Fruit fly (Drosophila melanogaster) whole organism, embryonic: ENCODE data around the gene CG31817.

ENCODE experiments used
- BtbVII ChIP-seq: fragments of 200-800 bp; sonication (Bioruptor generic); optimal IDR thresholded peaks from 3 replicates; lab custom pipeline; 2017; ENCODE audit warnings: missing biosample characterization, mild to moderate bottlenecking, missing genetic modification characterization
- CG1024 ChIP-seq: fragments of 200-800 bp; sonication (Bioruptor generic); IDR thresholded peaks from 2 replicates; pipeline ENCODE4 v1.3.6; 2022; ENCODE audit warnings: missing biosample characterization, missing genetic modification characterization
- CG10565 ChIP-seq: fragments of 200-800 bp; sonication (Bioruptor generic); optimal IDR thresholded peaks from 3 replicates; lab custom pipeline; 2016; ENCODE audit warnings: missing biosample characterization, mild to moderate bottlenecking, missing genetic modification characterization
- CG11696 ChIP-seq: fragments of 200-800 bp; sonication (Bioruptor generic); IDR thresholded peaks from 2 replicates; pipeline ENCODE4 v1.3.6; 2022; ENCODE audit warnings: missing biosample characterization, missing genetic modification characterization
- CG13624 ChIP-seq: fragments of 200-800 bp; sonication (Bioruptor generic); optimal IDR thresholded peaks from 2 replicates; lab custom pipeline; 2016; ENCODE audit warnings: missing biosample characterization, missing genetic modification characterization
- CG13775 ChIP-seq: fragments of 200-800 bp; sonication (Bioruptor generic); optimal IDR thresholded peaks from 3 replicates; lab custom pipeline; 2017; ENCODE audit warnings: missing biosample characterization, mild to moderate bottlenecking, missing genetic modification characterization
- CG14441 ChIP-seq: fragments of 200-800 bp; sonication (Bioruptor generic); IDR thresholded peaks from 2 replicates; pipeline ENCODE4 v1.3.6; 2022; ENCODE audit warnings: missing biosample characterization, missing genetic modification characterization
- CG15601 ChIP-seq: fragments of 200-800 bp; sonication (Bioruptor generic); optimal IDR thresholded peaks from 3 replicates; lab custom pipeline; 2019; ENCODE audit warnings: missing biosample characterization, mild to moderate bottlenecking, missing genetic modification characterization, moderate library complexity
- CG17359 ChIP-seq: fragments of 200-800 bp; sonication (Bioruptor generic); optimal IDR thresholded peaks from 3 replicates; lab custom pipeline; 2018; ENCODE audit warnings: missing biosample characterization, mild to moderate bottlenecking, missing genetic modification characterization, moderate library complexity
- CG17612 ChIP-seq: fragments of 200-800 bp; sonication (Bioruptor generic); IDR thresholded peaks from 2 replicates; pipeline ENCODE4 v1.3.6; 2022; ENCODE audit warnings: missing biosample characterization, missing genetic modification characterization
- CG33557 ChIP-seq: fragments of 200-800 bp; sonication (Bioruptor generic); optimal IDR thresholded peaks from 2 replicates; lab custom pipeline; 2019; ENCODE audit warnings: missing biosample characterization, mild to moderate bottlenecking, missing genetic modification characterization, moderate library complexity
- CG3838 ChIP-seq: fragments of 200-800 bp; sonication (Bioruptor generic); optimal IDR thresholded peaks from 3 replicates; lab custom pipeline; 2016; ENCODE audit warnings: missing biosample characterization, missing genetic modification characterization
- CG42726 ChIP-seq: fragments of 200-800 bp; sonication (Bioruptor generic); IDR thresholded peaks from 2 replicates; pipeline ENCODE4 v1.3.6; 2022; ENCODE audit warnings: missing biosample characterization, missing genetic modification characterization; ENCODE audit not compliant: partially characterized antibody
- CG4282 ChIP-seq: fragments of 200-800 bp; sonication (Bioruptor generic); optimal IDR thresholded peaks from 2 replicates; lab custom pipeline; 2016; ENCODE audit warnings: missing biosample characterization, missing genetic modification characterization
- CG4617 ChIP-seq: fragments of 200-800 bp; sonication (Bioruptor generic); optimal IDR thresholded peaks from 3 replicates; lab custom pipeline; 2016; ENCODE audit warnings: missing biosample characterization, missing genetic modification characterization, borderline replicate concordance
- CG6813 ChIP-seq: fragments of 200-800 bp; sonication (Bioruptor generic); optimal IDR thresholded peaks from 2 replicates; lab custom pipeline; 2017; ENCODE audit warnings: missing biosample characterization, missing genetic modification characterization, mild to moderate bottlenecking, moderate library complexity, missing genetic modification reagents
- CG7745 ChIP-seq: fragments of 200-800 bp; sonication (Bioruptor generic); optimal IDR thresholded peaks from 2 replicates; lab custom pipeline; 2018; ENCODE audit warnings: missing biosample characterization, mild to moderate bottlenecking, missing genetic modification characterization, moderate library complexity
- CG7987 ChIP-seq: fragments of 200-800 bp; sonication (Bioruptor generic); optimal IDR thresholded peaks from 2 replicates; lab custom pipeline; 2018; ENCODE audit warnings: missing biosample characterization, mild to moderate bottlenecking, missing genetic modification characterization, moderate library complexity
- CG8944 ChIP-seq: fragments of 200-800 bp; sonication (Bioruptor generic); optimal IDR thresholded peaks from 3 replicates; lab custom pipeline; 2016; ENCODE audit warnings: missing biosample characterization, missing genetic modification characterization
- Drgx ChIP-seq: fragments of 200-800 bp; sonication (Bioruptor generic); IDR thresholded peaks from 2 replicates; pipeline ENCODE4 v1.3.6; 2022; ENCODE audit warnings: missing biosample characterization, missing genetic modification characterization
- Ets65A ChIP-seq: fragments of 200-800 bp; sonication (Bioruptor generic); peaks from one replicate; lab custom pipeline; 2016; ENCODE audit warnings: missing biosample characterization, missing genetic modification characterization
- Fer2 ChIP-seq: fragments of 200-800 bp; sonication (Bioruptor generic); optimal IDR thresholded peaks from 2 replicates; lab custom pipeline; 2018; ENCODE audit warnings: missing biosample characterization, mild to moderate bottlenecking, missing genetic modification characterization, moderate library complexity
- Hey ChIP-seq: fragments of 200-800 bp; sonication (Bioruptor generic); optimal IDR thresholded peaks from 3 replicates; lab custom pipeline; 2018; ENCODE audit warnings: missing biosample characterization, mild to moderate bottlenecking, missing genetic modification characterization
- Mes4 ChIP-seq: fragments of 200-800 bp; sonication (Bioruptor generic); optimal IDR thresholded peaks from 2 replicates; lab custom pipeline; 2016; ENCODE audit warnings: missing biosample characterization, missing genetic modification characterization
- NFAT ChIP-seq: fragments of 200-800 bp; sonication (Bioruptor generic); IDR thresholded peaks from 2 replicates; pipeline ENCODE4 v1.3.6; 2022; ENCODE audit warnings: missing biosample characterization, missing genetic modification characterization
- Opbp ChIP-seq: fragments of 200-800 bp; sonication (Bioruptor generic); IDR thresholded peaks from 3 replicates; pipeline ENCODE4 v1.3.6; 2022; ENCODE audit warnings: missing biosample characterization, missing genetic modification characterization; ENCODE audit not compliant: partially characterized antibody
- Optix ChIP-seq: fragments of 200-800 bp; sonication (Bioruptor generic); IDR thresholded peaks from 3 replicates; pipeline ENCODE4 v1.3.6; 2022; ENCODE audit warnings: missing biosample characterization, missing genetic modification characterization
- Pdp1 ChIP-seq, 2 experiments: fragments of 200-800 bp; sonication (Bioruptor generic); optimal IDR thresholded peaks; 3 replicates each; lab custom pipeline; 2016; ENCODE audit warnings: missing biosample characterization in 2 of 2, missing genetic modification characterization in 2 of 2, mild to moderate bottlenecking in 1 of 2, moderate library complexity in 1 of 2
- Stat92E ChIP-seq, 3 experiments: fragments of >200 bp in 2 of 3; fragments of 200-800 bp in 1 of 3; sonication (Bioruptor generic) in 1 of 3; optimal IDR thresholded peaks; 2 replicates each; lab custom pipeline; 2017 to 2019; ENCODE audit warnings: missing biosample characterization in 3 of 3, missing genetic modification characterization in 3 of 3, mild to moderate bottlenecking in 1 of 3, moderate library complexity in 1 of 3
- abd-A ChIP-seq: fragments of 200-800 bp; sonication (Bioruptor generic); optimal IDR thresholded peaks from 3 replicates; lab custom pipeline; 2019; ENCODE audit warnings: missing biosample characterization, mild to moderate bottlenecking, missing genetic modification characterization, moderate library complexity
- bbx ChIP-seq: fragments of 200-800 bp; sonication (Bioruptor generic); IDR thresholded peaks from 2 replicates; pipeline ENCODE4 v1.3.6; 2022; ENCODE audit warnings: missing biosample characterization, missing genetic modification characterization; ENCODE audit not compliant: partially characterized antibody
- crc ChIP-seq: fragments of 200-800 bp; sonication (Bioruptor generic); optimal IDR thresholded peaks from 2 replicates; lab custom pipeline; 2016; ENCODE audit warnings: missing biosample characterization, missing genetic modification characterization
- dan ChIP-seq: fragments of 200-800 bp; sonication (Bioruptor generic); IDR thresholded peaks from 2 replicates; pipeline ENCODE4 v1.3.6; 2022; ENCODE audit warnings: missing biosample characterization, missing genetic modification characterization
- dimm ChIP-seq: fragments of 200-800 bp; sonication (Bioruptor generic); IDR thresholded peaks from 2 replicates; pipeline ENCODE4 v1.3.6; 2022; ENCODE audit warnings: missing biosample characterization, missing genetic modification characterization
- emc ChIP-seq: fragments of 200-800 bp; sonication (Bioruptor generic); optimal IDR thresholded peaks from 2 replicates; lab custom pipeline; 2016; ENCODE audit warnings: missing biosample characterization, missing genetic modification characterization
- fd64A ChIP-seq: fragments of 200-800 bp; sonication (Bioruptor generic); optimal IDR thresholded peaks from 3 replicates; lab custom pipeline; 2018; ENCODE audit warnings: missing biosample characterization, mild to moderate bottlenecking, missing genetic modification characterization
- fru ChIP-seq: fragments of >200 bp; optimal IDR thresholded peaks from 2 replicates; lab custom pipeline; 2017
- kay ChIP-seq: fragments of 200-800 bp; sonication (Bioruptor generic); optimal IDR thresholded peaks from 2 replicates; lab custom pipeline; 2016; ENCODE audit warnings: missing biosample characterization, missing genetic modification characterization
- psq ChIP-seq: fragments of 200-800 bp; sonication (Bioruptor generic); optimal IDR thresholded peaks from 2 replicates; lab custom pipeline; 2017; ENCODE audit warnings: missing biosample characterization, missing genetic modification characterization
- ro ChIP-seq: fragments of 200-800 bp; sonication (Bioruptor generic); IDR thresholded peaks from 2 replicates; pipeline ENCODE4 v1.3.6; 2022; ENCODE audit warnings: missing biosample characterization, missing genetic modification characterization
- scrt ChIP-seq: fragments of 200-800 bp; sonication (Bioruptor generic); optimal IDR thresholded peaks from 2 replicates; lab custom pipeline; 2018; ENCODE audit warnings: missing biosample characterization, mild to moderate bottlenecking, missing genetic modification characterization, moderate library complexity
- stwl ChIP-seq: fragments of 200-800 bp; sonication (Bioruptor generic); optimal IDR thresholded peaks from 3 replicates; lab custom pipeline; 2018; ENCODE audit warnings: missing biosample characterization, mild to moderate bottlenecking, missing genetic modification characterization, moderate library complexity
- vfl ChIP-seq: fragments of 200-800 bp; sonication (Bioruptor generic); optimal IDR thresholded peaks from 2 replicates; lab custom pipeline; 2016; ENCODE audit warnings: missing biosample characterization, missing genetic modification characterization
- zen ChIP-seq: fragments of 200-800 bp; sonication (Bioruptor generic); optimal IDR thresholded peaks from 3 replicates; lab custom pipeline; 2018; ENCODE audit warnings: missing biosample characterization, mild to moderate bottlenecking, missing genetic modification characterization, moderate library complexity
- zf30C ChIP-seq: fragments of 200-800 bp; sonication (Bioruptor generic); optimal IDR thresholded peaks from 3 replicates; lab custom pipeline; 2018; ENCODE audit warnings: missing biosample characterization, mild to moderate bottlenecking, missing genetic modification characterization

The CG31817 gene

DNA sequence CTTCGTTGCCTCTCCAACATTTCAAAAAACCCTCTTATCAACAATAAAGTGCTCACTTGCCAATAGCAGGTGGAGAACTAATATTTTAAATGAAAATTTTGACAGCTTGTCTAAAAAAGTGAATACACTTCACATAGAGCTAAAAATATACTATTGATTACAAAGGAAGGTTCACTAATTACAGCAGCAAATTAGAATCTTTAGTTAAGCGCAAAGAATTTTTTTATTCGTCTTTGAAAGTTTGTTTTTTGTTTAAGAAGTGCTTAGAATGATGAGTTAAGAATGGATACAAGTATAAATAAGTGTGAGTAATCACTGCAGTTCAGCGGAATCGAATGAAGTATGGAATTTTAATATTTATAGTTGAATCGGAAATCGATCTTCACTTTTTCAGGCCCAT is 4.5 kb upstream of the CG31817 start, which contains the start of gene CG44405 (continued):
- TF ChIP-seq CG7745: no peak
- TF ChIP-seq, all 482 proteins: peak for 0

DNA sequence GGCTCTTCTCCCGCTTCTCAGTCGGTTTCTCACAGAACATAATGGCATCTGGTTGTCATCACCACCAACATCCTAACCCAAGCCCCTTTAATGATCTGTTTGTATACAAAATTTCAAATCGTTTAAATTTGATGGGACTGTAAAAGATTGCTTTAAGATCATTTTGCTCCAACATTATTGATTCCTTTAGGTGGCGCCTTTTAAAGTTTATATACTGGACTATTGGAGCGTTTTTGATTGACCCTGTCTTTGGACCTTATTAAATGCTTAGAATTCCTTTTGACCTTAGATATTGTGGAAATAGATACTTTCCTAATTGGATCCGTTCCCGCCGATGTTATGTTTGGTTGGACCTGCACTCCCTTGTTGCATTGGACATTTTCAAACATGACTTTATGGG is 2.6 kb upstream of the CG31817 start, which contains the start of gene CG42266:
Gene CG42266 (minus strand): TSS at position 101 of the 400 bp plus-strand sequence.
- no peak for TF ChIP-seq CG4617 (GFP tag; lab: Kevin White, UChicago)
- peak; percentile 20 for TF ChIP-seq Ets65A (GFP tag; lab: Kevin White, UChicago)
- no peak for TF ChIP-seq scrt (GFP tag; lab: Kevin White, UChicago)

DNA sequence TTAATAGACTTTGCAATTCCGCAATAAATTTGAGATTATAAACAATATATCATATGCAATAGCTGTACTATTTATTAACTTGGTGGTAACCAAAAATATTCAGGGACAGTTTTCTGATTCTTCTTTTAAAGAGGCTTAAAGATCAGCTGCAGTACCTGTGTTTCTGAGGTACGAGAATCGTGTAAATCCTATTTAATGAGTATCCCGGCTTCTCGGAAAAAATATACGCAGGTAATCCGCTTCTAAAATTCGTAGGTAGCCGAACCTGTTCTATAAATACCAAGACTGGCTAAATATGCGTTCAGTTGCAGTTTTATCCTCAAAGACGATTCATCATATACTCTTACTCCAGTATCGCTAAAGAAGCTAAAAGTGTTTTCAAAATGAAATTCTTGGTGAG is 8.1 kb downstream of the CG31817 start, which contains the start of gene CG4440:
Gene CG4440 (plus strand): TSS at position 301 of the 400 bp plus-strand sequence.
- TF ChIP-seq CG17359 (tag; lab: Kevin White, UChicago) (no peak), CG14441 (GFP tag; lab: Robert Waterston, UW) (no peak), CG42726 (no peak), zen (tag; lab: Kevin White, UChicago) (peak; percentile 78), Stat92E (GFP tag; optimal IDR thresholded peaks at IDR 0.05; lab: Kevin White, UChicago) (peak in 1 of 3 experiments; percentile 50)

DNA sequence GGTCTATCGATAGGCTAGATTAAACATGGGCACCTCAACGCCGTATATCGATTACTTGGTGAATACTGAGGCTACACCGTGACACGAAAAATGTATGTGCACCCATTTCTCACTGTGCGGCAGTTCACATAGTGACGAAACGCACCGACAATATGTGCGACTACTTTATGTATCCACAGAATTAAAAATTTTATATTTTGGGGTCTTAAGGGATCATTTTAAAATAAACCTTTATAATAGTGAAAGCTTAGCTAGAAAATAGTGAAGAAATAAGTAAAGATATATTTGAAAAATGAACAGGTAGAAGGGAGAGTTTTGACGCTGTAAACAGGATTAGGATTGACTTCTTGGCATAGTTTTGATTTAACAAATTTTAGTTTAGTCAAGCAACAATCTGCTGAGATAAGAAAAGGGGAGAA is 8.6 kb downstream of the CG31817 start, which contains the start of gene mRpL4:
Gene mRpL4 (minus strand): TSS at position 31 of the 419 bp plus-strand sequence.
- no peak for TF ChIP-seq dan (GFP tag; lab: Robert Waterston, UW)
- no peak for TF ChIP-seq emc (GFP tag; lab: Kevin White, UChicago)
- TF ChIP-seq CG10565: no peak
- peak; percentile 99 for TF ChIP-seq bbx
- TF ChIP-seq Hey (tag; lab: Kevin White, UChicago): no peak
- peak; percentile 99 for TF ChIP-seq Opbp (GFP tag; lab: Robert Waterston, UW)
- TF ChIP-seq CG13624 (GFP tag; lab: Kevin White, UChicago): peak; percentile 69
- peak; percentile 47 for TF ChIP-seq psq (GFP tag; lab: Kevin White, UChicago)
- TF ChIP-seq CG13775 (GFP tag; lab: Kevin White, UChicago): peak; percentile 56
- TF ChIP-seq CG15601: peak; percentile 32
- no peak; the same call in 1 of the 2 replicates for TF ChIP-seq Drgx (GFP tag; lab: Robert Waterston, UW)
- no peak for TF ChIP-seq Ets65A (GFP tag; lab: Kevin White, UChicago)
- peak; percentile 82 for TF ChIP-seq CG4282 (GFP tag; lab: Kevin White, UChicago)
- peak; percentile 31; the same call in 1 of the 2 replicates for TF ChIP-seq CG17612 (GFP tag; lab: Robert Waterston, UW)
- no peak for TF ChIP-seq CG1024
- TF ChIP-seq CG7987 (GFP tag; lab: Kevin White, UChicago): peak; percentile 8
- TF ChIP-seq CG33557 (GFP tag; lab: Kevin White, UChicago): peak; percentile 4
- TF ChIP-seq abd-A (tag; lab: Kevin White, UChicago): no peak
- no peak for TF ChIP-seq ro (GFP tag; lab: Robert Waterston, UW)
- TF ChIP-seq Fer2 (tag; lab: Kevin White, UChicago): peak; percentile 13
- TF ChIP-seq crc (GFP tag; lab: Kevin White, UChicago): peak; percentile 49
- TF ChIP-seq Pdp1 (GFP tag; optimal IDR thresholded peaks at IDR 0.05; lab: Kevin White, UChicago): peak in 1 of 2 experiments; percentile 83
- peak; percentile 39; the same call in 2 of the 3 replicates for TF ChIP-seq Optix (GFP tag; lab: Robert Waterston, UW)
- no peak for TF ChIP-seq zf30C (GFP tag; lab: Kevin White, UChicago)
- no peak for TF ChIP-seq dimm (GFP tag; lab: Robert Waterston, UW)
- TF ChIP-seq Mes4 (GFP tag; lab: Kevin White, UChicago): peak; percentile 36
- TF ChIP-seq CG3838: peak; percentile 32
- TF ChIP-seq CG8944 (GFP tag; lab: Kevin White, UChicago): peak; percentile 77
- TF ChIP-seq BtbVII (GFP tag; lab: Kevin White, UChicago): no peak
- peak; percentile 83 for TF ChIP-seq NFAT (GFP tag; lab: Robert Waterston, UW)
- no peak for TF ChIP-seq fru
- no peak for TF ChIP-seq fd64A (GFP tag; lab: Kevin White, UChicago)
- TF ChIP-seq CG6813 (GFP tag; lab: Kevin White, UChicago): peak; percentile 12
- TF ChIP-seq kay (GFP tag; lab: Kevin White, UChicago): peak; percentile 69
- TF ChIP-seq stwl: peak; percentile 82
- TF ChIP-seq vfl: peak; percentile 88
- 0 out of 2 replicates have a peak, but pooled peaks have one; percentile 19 for TF ChIP-seq CG11696
